Worm (Caenorhabditis elegans): ENCODE results near the gene H25K10.4.

DNA sequence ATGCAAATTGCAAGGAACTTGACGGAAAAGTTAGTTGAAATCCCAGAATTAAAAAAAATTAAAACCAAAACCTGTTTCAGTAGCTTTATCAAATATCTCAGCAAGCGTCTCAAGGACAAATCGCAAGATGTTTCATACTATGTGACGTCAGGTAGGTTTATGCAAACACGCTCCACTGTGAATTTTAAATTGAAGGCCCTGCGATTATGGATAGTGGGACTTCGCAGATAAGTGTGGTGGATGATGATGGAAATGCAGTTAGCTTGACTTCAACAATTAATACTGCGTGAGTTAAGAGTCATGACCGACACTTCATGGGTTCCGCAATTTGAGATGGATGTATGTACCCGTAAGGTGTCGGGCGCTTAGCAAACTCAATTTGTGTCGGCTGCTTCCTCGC lies 26.0 kb upstream of the H25K10.4 start:
- TF ChIP-seq mep-1 (tag; optimal IDR thresholded peaks at IDR 0.05): no peak
- no peak for TF ChIP-seq fkh-10 (GFP tag; optimal IDR thresholded peaks at IDR 0.05)
- no peak for TF ChIP-seq unc-39 (tag; optimal IDR thresholded peaks at IDR 0.05)
- no peak for TF ChIP-seq nhr-48 (tag; optimal IDR thresholded peaks at IDR 0.05)
- TF ChIP-seq zag-1 (tag; optimal IDR thresholded peaks at IDR 0.05): no peak
- no peak for TF ChIP-seq nhr-6 (tag; optimal IDR thresholded peaks at IDR 0.05)
- TF ChIP-seq T20F7.1 (GFP tag; optimal IDR thresholded peaks at IDR 0.05): no peak
